Fruit fly (Drosophila melanogaster): ENCODE measurements around the gene CG43179.

Gene CG43179

dm6 chr3R:14255808-14256207, at the start of gene CG43179:
CG43179 (plus strand) TSS chr3R:14256108.
- TF ChIP-seq Myc (optimal IDR thresholded peaks at IDR 0.05) (no peak), insv (optimal IDR thresholded peaks at IDR 0.05) (no peak), ttk (optimal IDR thresholded peaks at IDR 0.05) (no peak), psq (optimal IDR thresholded peaks at IDR 0.05) (no peak), h (optimal IDR thresholded peaks at IDR 0.05) (no peak), Sin3A (optimal IDR thresholded peaks at IDR 0.05) (no peak)

- TF ChIP-seq psq (optimal IDR thresholded peaks at IDR 0.05) (no peak), Sin3A (optimal IDR thresholded peaks at IDR 0.05) (no peak), h (optimal IDR thresholded peaks at IDR 0.05) (no peak), ttk (optimal IDR thresholded peaks at IDR 0.05) (no peak), insv (optimal IDR thresholded peaks at IDR 0.05) (no peak), Myc (optimal IDR thresholded peaks at IDR 0.05) (no peak)
Measured at dm6 chr3R:14214776-14215175, 41.1 kb upstream of the CG43179 start, which contains the start of gene Dop1R1. Dop1R1 (minus strand) TSS chr3R:14214810.

dm6 chr3R:14217839-14218238, 38.1 kb upstream of the CG43179 start, which contains the start of gene CG9649:
CG9649 (minus strand) TSS chr3R:14217882.
- TF ChIP-seq ttk (optimal IDR thresholded peaks at IDR 0.05): no peak
- TF ChIP-seq Myc (optimal IDR thresholded peaks at IDR 0.05): no peak
- TF ChIP-seq Sin3A (optimal IDR thresholded peaks at IDR 0.05): no peak
- TF ChIP-seq insv (optimal IDR thresholded peaks at IDR 0.05): no peak
- TF ChIP-seq psq (optimal IDR thresholded peaks at IDR 0.05): no peak
- no peak for TF ChIP-seq h (optimal IDR thresholded peaks at IDR 0.05)

dm6 chr3R:14220105-14220504, 35.8 kb upstream of the CG43179 start, which contains the start of gene CG31326:
CG31326 (minus strand) TSS chr3R:14220205.
- TF ChIP-seq Sin3A (optimal IDR thresholded peaks at IDR 0.05) (no peak), Myc (optimal IDR thresholded peaks at IDR 0.05) (no peak), psq (optimal IDR thresholded peaks at IDR 0.05) (no peak), insv (optimal IDR thresholded peaks at IDR 0.05) (no peak), h (optimal IDR thresholded peaks at IDR 0.05) (no peak), ttk (optimal IDR thresholded peaks at IDR 0.05) (no peak)

dm6 chr3R:14221484-14221883, 34.4 kb upstream of the CG43179 start, which contains the start of gene CG33109:
CG33109 (minus strand) TSS chr3R:14221584.
- no peak for TF ChIP-seq Sin3A (optimal IDR thresholded peaks at IDR 0.05)
- no peak for TF ChIP-seq insv (optimal IDR thresholded peaks at IDR 0.05)
- no peak for TF ChIP-seq h (optimal IDR thresholded peaks at IDR 0.05)

DNA sequence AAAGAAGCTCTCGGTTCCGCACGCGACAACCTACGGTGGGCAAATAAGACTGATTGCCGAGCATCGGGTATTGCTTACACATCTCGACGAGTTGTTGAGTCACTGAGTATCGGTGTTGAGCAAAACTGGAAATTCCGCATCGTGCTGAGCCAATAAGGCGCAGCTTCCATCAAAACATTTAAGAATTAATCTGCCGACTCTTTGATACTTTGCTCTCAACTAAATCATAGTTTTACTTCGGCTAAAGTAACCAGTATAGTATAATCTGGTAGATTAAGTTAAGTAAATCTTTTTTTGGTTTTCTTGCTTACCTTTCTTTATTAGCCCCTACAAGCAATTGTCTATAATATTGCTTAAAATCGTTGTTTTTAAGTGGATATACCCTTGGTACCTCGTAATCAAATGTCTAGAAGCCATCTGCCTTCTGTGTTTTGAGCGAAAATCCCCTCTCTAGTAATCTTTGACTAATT, 31.8 kb upstream of the CG43179 start, which contains the start of gene Sp212:
TSS of gene Sp212 (minus strand) at position 51 of the 470 bp plus-strand sequence.
- TF ChIP-seq insv (optimal IDR thresholded peaks at IDR 0.05) (no peak), Myc (optimal IDR thresholded peaks at IDR 0.05) (no peak), Sin3A (optimal IDR thresholded peaks at IDR 0.05) (no peak), ttk (optimal IDR thresholded peaks at IDR 0.05) (no peak), psq (optimal IDR thresholded peaks at IDR 0.05) (no peak)

- no peak for TF ChIP-seq ttk (optimal IDR thresholded peaks at IDR 0.05)
- no peak for TF ChIP-seq Sin3A (optimal IDR thresholded peaks at IDR 0.05)
- TF ChIP-seq psq (optimal IDR thresholded peaks at IDR 0.05): no peak
- no peak for TF ChIP-seq insv (optimal IDR thresholded peaks at IDR 0.05)
- TF ChIP-seq h (optimal IDR thresholded peaks at IDR 0.05): no peak
- no peak for TF ChIP-seq Myc (optimal IDR thresholded peaks at IDR 0.05)
Measured at dm6 chr3R:14226662-14227061, 29.2 kb upstream of the CG43179 start, which contains the start of gene CG9631. CG9631 (minus strand) TSS chr3R:14226762.

DNA sequence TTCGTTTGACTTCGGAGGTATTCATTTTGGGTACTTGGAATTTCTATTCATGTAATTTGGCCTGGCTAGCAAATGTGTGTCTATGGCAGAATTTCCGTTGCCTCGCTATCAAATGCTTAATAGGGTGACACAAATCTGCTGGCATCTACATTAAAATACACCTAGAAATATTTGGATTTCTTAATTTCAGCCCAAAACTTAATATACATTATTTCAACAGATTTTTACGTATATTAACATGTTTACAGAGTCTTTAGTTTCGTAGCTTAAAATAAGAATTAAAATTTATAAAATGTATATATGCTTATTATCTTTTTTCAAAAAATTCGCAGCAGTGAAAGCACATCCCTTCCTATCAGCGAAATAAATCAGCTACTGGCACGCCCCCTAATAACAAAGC, 26.9 kb upstream of the CG43179 start, which contains the start of gene CG9624:
TSS of gene CG9624 (minus strand) at position 101 of the 400 bp plus-strand sequence.
- TF ChIP-seq ttk (optimal IDR thresholded peaks at IDR 0.05): no peak
- TF ChIP-seq insv (optimal IDR thresholded peaks at IDR 0.05): no peak
- TF ChIP-seq Myc (optimal IDR thresholded peaks at IDR 0.05): no peak
- TF ChIP-seq h (optimal IDR thresholded peaks at IDR 0.05): no peak
- TF ChIP-seq psq (optimal IDR thresholded peaks at IDR 0.05): no peak
- TF ChIP-seq Sin3A (optimal IDR thresholded peaks at IDR 0.05): no peak

dm6 chr3R:14244577-14244976, 11.3 kb upstream of the CG43179 start, which contains the start of gene CG43291:
CG43291 (minus strand) TSS chr3R:14244677.
- TF ChIP-seq Myc (optimal IDR thresholded peaks at IDR 0.05) (no peak), Sin3A (optimal IDR thresholded peaks at IDR 0.05) (no peak), insv (optimal IDR thresholded peaks at IDR 0.05) (no peak), h (optimal IDR thresholded peaks at IDR 0.05) (no peak), ttk (optimal IDR thresholded peaks at IDR 0.05) (no peak)

DNA sequence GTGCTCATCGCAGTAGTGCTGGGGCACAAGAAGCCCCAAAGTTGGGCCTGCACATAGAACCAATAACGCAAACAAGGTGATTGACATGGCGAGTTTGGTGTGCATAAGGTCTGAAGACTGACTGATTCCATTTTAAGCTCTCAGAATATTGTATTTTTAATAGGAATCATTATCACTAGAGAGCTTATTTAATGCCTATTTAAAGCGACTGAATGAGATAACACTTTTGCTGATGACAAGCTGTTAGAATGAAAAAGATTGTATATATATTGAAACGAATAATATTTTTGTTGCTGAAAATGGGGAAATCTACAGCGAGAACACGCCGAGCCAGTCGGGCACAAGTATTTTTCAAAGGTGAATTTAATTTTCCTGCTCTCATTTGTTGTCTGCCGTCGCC, 10.5 kb upstream of the CG43179 start, which contains the start of gene CG9616:
TSS of gene CG9616 (minus strand) at position 101 of the 400 bp plus-strand sequence.
- TF ChIP-seq psq (optimal IDR thresholded peaks at IDR 0.05) (no peak), h (optimal IDR thresholded peaks at IDR 0.05) (no peak), Sin3A (optimal IDR thresholded peaks at IDR 0.05) (no peak), ttk (optimal IDR thresholded peaks at IDR 0.05) (no peak), Myc (optimal IDR thresholded peaks at IDR 0.05) (no peak), insv (optimal IDR thresholded peaks at IDR 0.05) (no peak)

- no peak for TF ChIP-seq Myc (optimal IDR thresholded peaks at IDR 0.05)
- TF ChIP-seq Sin3A (optimal IDR thresholded peaks at IDR 0.05): no peak
- no peak for TF ChIP-seq ttk (optimal IDR thresholded peaks at IDR 0.05)
- TF ChIP-seq psq (optimal IDR thresholded peaks at IDR 0.05): no peak
- no peak for TF ChIP-seq h (optimal IDR thresholded peaks at IDR 0.05)
Measured at dm6 chr3R:14259821-14260220, 3.9 kb downstream of the CG43179 start, which contains the start of gene MetRS-m. MetRS-m (minus strand) TSS chr3R:14259991.

dm6 chr3R:14261113-14261512, 5.2 kb downstream of the CG43179 start, which contains the start of gene CG14840:
CG14840 (minus strand) TSS chr3R:14261213.
- TF ChIP-seq psq (optimal IDR thresholded peaks at IDR 0.05) (no peak), h (optimal IDR thresholded peaks at IDR 0.05) (no peak), Sin3A (optimal IDR thresholded peaks at IDR 0.05) (no peak), insv (optimal IDR thresholded peaks at IDR 0.05) (no peak), ttk (optimal IDR thresholded peaks at IDR 0.05) (no peak), Myc (optimal IDR thresholded peaks at IDR 0.05) (no peak)

DNA sequence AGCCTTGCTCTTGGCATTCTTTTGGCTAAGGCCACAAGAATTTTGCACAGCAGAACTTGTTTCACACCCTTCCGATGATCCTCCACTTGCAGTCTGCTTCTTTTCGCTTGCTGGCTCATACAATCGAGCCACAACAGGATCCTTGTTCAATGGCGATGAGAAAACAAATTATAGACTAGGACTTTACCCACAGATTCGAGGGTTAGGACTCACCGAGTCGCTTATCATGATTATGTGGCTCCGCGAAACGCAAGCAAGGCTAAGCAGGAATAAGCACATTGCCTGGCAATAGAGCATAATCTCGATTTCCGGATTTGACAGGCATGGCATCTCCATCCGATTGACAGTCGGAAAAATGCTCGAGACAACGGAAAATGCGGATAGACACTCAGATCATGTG, 6.2 kb downstream of the CG43179 start, which contains the start of the genes CG14839 and CG14841:
TSS of gene CG14839 (plus strand) at position 301 of the 400 bp plus-strand sequence.
TSS of gene CG14841 (minus strand) at position 332 of the 400 bp plus-strand sequence.
- TF ChIP-seq insv (optimal IDR thresholded peaks at IDR 0.05): no peak
- TF ChIP-seq h (optimal IDR thresholded peaks at IDR 0.05): no peak
- no peak for TF ChIP-seq ttk (optimal IDR thresholded peaks at IDR 0.05)
- TF ChIP-seq Sin3A (optimal IDR thresholded peaks at IDR 0.05): no peak
- no peak for TF ChIP-seq psq (optimal IDR thresholded peaks at IDR 0.05)
- no peak for TF ChIP-seq Myc (optimal IDR thresholded peaks at IDR 0.05)

All from Kc167 (cell line).